Fruit fly (Drosophila melanogaster): ENCODE data around the gene CG31174.
A peak's percentile ranks its signal among the peaks of the same experiment; 100 is the strongest.

- no peak for TF ChIP-seq pdm3 (GFP tag; optimal IDR thresholded peaks at IDR 0.05)
- TF ChIP-seq Gug (GFP tag; IDR thresholded peaks at IDR 0.05), result no peak
- TF ChIP-seq CG6163 (GFP tag; IDR thresholded peaks at IDR 0.05), result peak; percentile 14; the same call in 2 of the 3 replicates
- no peak for TF ChIP-seq dsx (GFP tag; optimal IDR thresholded peaks at IDR 0.05; ENCODE audit: poor library complexity, severe bottlenecking)
- peak; percentile 11 for TF ChIP-seq CG1621 (tag; optimal IDR thresholded peaks at IDR 0.05)
- no peak for TF ChIP-seq Hr38 (GFP tag; optimal IDR thresholded peaks at IDR 0.05)
- no peak for TF ChIP-seq CG16779 (tag; optimal IDR thresholded peaks at IDR 0.05)
- no peak for TF ChIP-seq Eip78C (GFP tag)
- TF ChIP-seq CG6854 (GFP tag; optimal IDR thresholded peaks at IDR 0.05), result no peak
- no peak for TF ChIP-seq fkh (GFP tag; optimal IDR thresholded peaks at IDR 0.05)
- TF ChIP-seq Lpt (GFP tag; optimal IDR thresholded peaks at IDR 0.05), result no peak
- no peak for TF ChIP-seq salr (GFP tag; optimal IDR thresholded peaks at IDR 0.05)
- no peak for TF ChIP-seq Sox102F (GFP tag; optimal IDR thresholded peaks at IDR 0.05)
Observed at dm6 chr3R:21824407-21825006, 44.8 kb downstream of the CG31174 start.

All from whole organism, prepupa.